Worm (Caenorhabditis elegans) whole organism, L1 larva: ENCODE data around the gene arrd-6.

ENCODE experiments used
- C16A3.4 ChIP-seq: fragments of 150-350 bp; optimal IDR thresholded peaks from 2 replicates; lab custom pipeline; 2014; ENCODE audit warnings: missing biosample characterization, missing genetic modification characterization
- Y116A8C.19 ChIP-seq: sonication (generic microtip); optimal IDR thresholded peaks from 2 replicates; lab custom pipeline; 2016; ENCODE audit warnings: missing compliant biosample characterization, missing genetic modification characterization, borderline replicate concordance
- aha-1 ChIP-seq: fragments of 150-350 bp; optimal IDR thresholded peaks from 2 replicates; lab custom pipeline; 2014; ENCODE audit warnings: missing biosample characterization, missing genetic modification characterization
- alr-1 ChIP-seq: fragments of 200-800 bp; sonication (Bioruptor generic); optimal IDR thresholded peaks from 2 replicates; lab custom pipeline; 2018; ENCODE audit warnings: borderline replicate concordance, mild to moderate bottlenecking, missing genetic modification characterization, missing compliant biosample characterization
- aly-2 ChIP-seq: fragments of 150-350 bp; optimal IDR thresholded peaks from 2 replicates; lab custom pipeline; 2014; ENCODE audit warnings: missing biosample characterization, missing genetic modification characterization
- ama-1 ChIP-seq: fragments of 150-350 bp; optimal IDR thresholded peaks from 2 replicates; lab custom pipeline; 2014
- ceh-63 ChIP-seq: fragments of 200-800 bp; sonication (Bioruptor generic); optimal IDR thresholded peaks from 2 replicates; lab custom pipeline; 2018; ENCODE audit warnings: mild to moderate bottlenecking, missing genetic modification characterization, missing compliant biosample characterization
- ceh-8 ChIP-seq: fragments of 200-800 bp; sonication (Bioruptor generic); optimal IDR thresholded peaks from 2 replicates; lab custom pipeline; 2018; ENCODE audit warnings: mild to moderate bottlenecking, missing genetic modification characterization, moderate library complexity, missing compliant biosample characterization
- ceh-82 ChIP-seq, 3 experiments: fragments of 150-350 bp in 1 of 3; sonication (generic microtip) in 2 of 3; optimal IDR thresholded peaks; 2 replicates each; lab custom pipeline; 2014 to 2017; ENCODE audit warnings: missing biosample characterization in 3 of 3, missing genetic modification characterization in 3 of 3
- ceh-88 ChIP-seq: fragments of 200-800 bp; sonication (Bioruptor generic); IDR thresholded peaks from 2 replicates; pipeline ENCODE4 v1.3.6; 2022; ENCODE audit warnings: missing genetic modification characterization, missing compliant biosample characterization
- ces-1 ChIP-seq: fragments of 150-350 bp; optimal IDR thresholded peaks from 2 replicates; lab custom pipeline; 2014; ENCODE audit warnings: missing biosample characterization, missing genetic modification reagents, missing genetic modification characterization
- dpl-1 ChIP-seq, 3 experiments: fragments of 150-350 bp in 2 of 3; sonication (generic microtip) in 1 of 3; optimal IDR thresholded peaks; 2 replicates each; lab custom pipeline; 2014 to 2017; ENCODE audit warnings: missing biosample characterization in 3 of 3, missing genetic modification characterization in 3 of 3, missing genetic modification reagents in 3 of 3
- efl-3 ChIP-seq: fragments of 200-800 bp; sonication (Bioruptor generic); optimal IDR thresholded peaks from 2 replicates; lab custom pipeline; 2018; ENCODE audit warnings: mild to moderate bottlenecking, missing genetic modification characterization, missing compliant biosample characterization
- egl-13 ChIP-seq: sonication (generic microtip); optimal IDR thresholded peaks from 2 replicates; lab custom pipeline; 2016; ENCODE audit warnings: missing genotype, missing genetic modification reagents, missing genetic modification characterization, missing compliant biosample characterization
- elt-2 ChIP-seq: sonication (generic microtip); optimal IDR thresholded peaks from 2 replicates; lab custom pipeline; 2016; ENCODE audit warnings: missing genetic modification characterization, mild to moderate bottlenecking, inconsistent platforms, missing compliant biosample characterization, missing genetic modification reagents
- elt-3 ChIP-seq, 6 experiments: fragments of 150-350 bp in 1 of 6; sonication (generic microtip); optimal IDR thresholded peaks; 2 replicates each; lab custom pipeline; 2017 to 2018; ENCODE audit warnings: missing biosample characterization in 6 of 6, missing genetic modification characterization in 6 of 6, inconsistent platforms in 1 of 6
- fkh-10 ChIP-seq: sonication (generic microtip); optimal IDR thresholded peaks from 2 replicates; lab custom pipeline; 2017; ENCODE audit warnings: missing biosample characterization, missing genetic modification reagents, missing genetic modification characterization
- fkh-4 ChIP-seq: sonication (generic microtip); optimal IDR thresholded peaks from 2 replicates; lab custom pipeline; 2016; ENCODE audit warnings: missing compliant biosample characterization, missing genetic modification characterization, borderline replicate concordance
- hlh-17 ChIP-seq: fragments of 200-800 bp; sonication (Bioruptor generic); optimal IDR thresholded peaks from 2 replicates; lab custom pipeline; 2018; ENCODE audit warnings: missing genetic modification characterization, mild to moderate bottlenecking, missing compliant biosample characterization, moderate library complexity, borderline replicate concordance
- lin-13 ChIP-seq: fragments of 150-350 bp; optimal IDR thresholded peaks from 2 replicates; lab custom pipeline; 2014; ENCODE audit warnings: missing biosample characterization, missing genetic modification reagents, missing genetic modification characterization
- lin-14 ChIP-seq: fragments of 200-800 bp; sonication (Bioruptor generic); optimal IDR thresholded peaks from 2 replicates; lab custom pipeline; 2018; ENCODE audit warnings: mild to moderate bottlenecking, missing genetic modification characterization, moderate library complexity, missing compliant biosample characterization
- lin-15B ChIP-seq: fragments of 150-350 bp; sonication (generic microtip); optimal IDR thresholded peaks from 3 replicates; lab custom pipeline; 2014; ENCODE audit warnings: missing biosample characterization, missing genetic modification characterization
- lin-39 ChIP-seq: fragments of 150-350 bp; optimal IDR thresholded peaks from 2 replicates; lab custom pipeline; 2014; ENCODE audit warnings: missing biosample characterization, missing genetic modification reagents, missing genetic modification characterization
- lir-3 ChIP-seq: sonication (generic microtip); optimal IDR thresholded peaks from 2 replicates; lab custom pipeline; 2016; ENCODE audit warnings: mild to moderate bottlenecking, missing genetic modification characterization, moderate library complexity, missing compliant biosample characterization; ENCODE audit not compliant: poor library complexity
- lsy-2 ChIP-seq, 2 experiments: fragments of 150-350 bp; optimal IDR thresholded peaks; 2 replicates each; lab custom pipeline; 2014; ENCODE audit warnings: missing biosample characterization in 2 of 2, missing genetic modification characterization in 2 of 2
- mep-1 ChIP-seq: fragments of 150-350 bp; optimal IDR thresholded peaks from 2 replicates; lab custom pipeline; 2014; ENCODE audit warnings: missing biosample characterization, missing genetic modification characterization
- nhr-12 ChIP-seq: sonication (generic microtip); optimal IDR thresholded peaks from 2 replicates; lab custom pipeline; 2017; ENCODE audit warnings: missing biosample characterization, missing genetic modification characterization
- nhr-28 ChIP-seq: fragments of 150-350 bp; optimal IDR thresholded peaks from 2 replicates; lab custom pipeline; 2014; ENCODE audit warnings: missing biosample characterization, missing genetic modification characterization
- nhr-47 ChIP-seq: sonication (generic microtip); optimal IDR thresholded peaks from 2 replicates; lab custom pipeline; 2016; ENCODE audit warnings: mild to moderate bottlenecking, missing genetic modification characterization, moderate library complexity, missing compliant biosample characterization
- nhr-71 ChIP-seq: sonication (generic microtip); optimal IDR thresholded peaks from 2 replicates; lab custom pipeline; 2016; ENCODE audit warnings: mild to moderate bottlenecking, missing genetic modification characterization, moderate library complexity, missing compliant biosample characterization
- nhr-76 ChIP-seq: sonication (generic microtip); optimal IDR thresholded peaks from 2 replicates; lab custom pipeline; 2017; ENCODE audit warnings: missing biosample characterization, missing genetic modification characterization
- nhr-85 ChIP-seq: sonication (generic microtip); peaks from one replicate; lab custom pipeline; 2016; ENCODE audit warnings: missing genetic modification characterization, inconsistent platforms, missing compliant biosample characterization
- nhr-90 ChIP-seq: sonication (generic microtip); optimal IDR thresholded peaks from 2 replicates; lab custom pipeline; 2016; ENCODE audit warnings: mild to moderate bottlenecking, missing genetic modification characterization, missing compliant biosample characterization; ENCODE audit not compliant: poor library complexity
- pag-3 ChIP-seq: sonication (generic microtip); optimal IDR thresholded peaks from 2 replicates; lab custom pipeline; 2017; ENCODE audit warnings: missing genetic modification characterization, mild to moderate bottlenecking, missing compliant biosample characterization, antibody characterized with exemption, borderline replicate concordance; ENCODE audit not compliant: insufficient read depth
- pax-3 ChIP-seq: fragments of 200-800 bp; sonication (Bioruptor generic); optimal IDR thresholded peaks from 2 replicates; lab custom pipeline; 2018; ENCODE audit warnings: mild to moderate bottlenecking, missing genetic modification characterization, moderate library complexity, missing compliant biosample characterization
- snpc-4 ChIP-seq: fragments of 150-350 bp; optimal IDR thresholded peaks from 2 replicates; lab custom pipeline; 2014; ENCODE audit warnings: missing biosample characterization, missing genetic modification characterization
- snu-23 ChIP-seq: sonication (generic microtip); optimal IDR thresholded peaks from 2 replicates; lab custom pipeline; 2016; ENCODE audit warnings: missing genetic modification characterization, missing compliant biosample characterization
- sox-4 ChIP-seq: sonication (generic microtip); optimal IDR thresholded peaks from 2 replicates; lab custom pipeline; 2016; ENCODE audit warnings: missing genetic modification characterization, missing compliant biosample characterization
- sptf-1 ChIP-seq: fragments of 150-350 bp; optimal IDR thresholded peaks from 2 replicates; lab custom pipeline; 2014; ENCODE audit warnings: missing biosample characterization, missing genetic modification characterization
- swsn-7 ChIP-seq: sonication (generic microtip); optimal IDR thresholded peaks from 2 replicates; lab custom pipeline; 2016; ENCODE audit warnings: missing genetic modification characterization, missing compliant biosample characterization
- tbx-2 ChIP-seq: sonication (generic microtip); optimal IDR thresholded peaks from 2 replicates; lab custom pipeline; 2016; ENCODE audit warnings: missing genetic modification characterization, missing compliant biosample characterization
- unc-130 ChIP-seq: fragments of 150-350 bp; optimal IDR thresholded peaks from 2 replicates; lab custom pipeline; 2017; ENCODE audit warnings: missing biosample characterization, missing genetic modification characterization, inconsistent platforms
- unc-86 ChIP-seq: sonication (generic microtip); optimal IDR thresholded peaks from 2 replicates; lab custom pipeline; 2016; ENCODE audit warnings: missing genetic modification characterization, missing compliant biosample characterization
- unc-98 ChIP-seq: fragments of 200-800 bp; sonication (Bioruptor generic); IDR thresholded peaks from 2 replicates; pipeline ENCODE4 v1.3.6; 2022; ENCODE audit warnings: missing genetic modification characterization, missing compliant biosample characterization
- vab-15 ChIP-seq: sonication (generic microtip); optimal IDR thresholded peaks from 2 replicates; lab custom pipeline; 2017; ENCODE audit warnings: missing genotype, mild to moderate bottlenecking, missing genetic modification characterization, missing compliant biosample characterization
- ztf-11 ChIP-seq, 2 experiments: sonication (generic microtip); optimal IDR thresholded peaks; 2 replicates each; lab custom pipeline; 2016 to 2017; ENCODE audit warnings: missing genetic modification characterization in 2 of 2, missing biosample characterization in 1 of 2, missing compliant biosample characterization in 1 of 2
- ztf-4 ChIP-seq: fragments of 150-350 bp; optimal IDR thresholded peaks from 2 replicates; lab custom pipeline; 2014; ENCODE audit warnings: missing biosample characterization, missing genetic modification characterization

The arrd-6 gene

DNA sequence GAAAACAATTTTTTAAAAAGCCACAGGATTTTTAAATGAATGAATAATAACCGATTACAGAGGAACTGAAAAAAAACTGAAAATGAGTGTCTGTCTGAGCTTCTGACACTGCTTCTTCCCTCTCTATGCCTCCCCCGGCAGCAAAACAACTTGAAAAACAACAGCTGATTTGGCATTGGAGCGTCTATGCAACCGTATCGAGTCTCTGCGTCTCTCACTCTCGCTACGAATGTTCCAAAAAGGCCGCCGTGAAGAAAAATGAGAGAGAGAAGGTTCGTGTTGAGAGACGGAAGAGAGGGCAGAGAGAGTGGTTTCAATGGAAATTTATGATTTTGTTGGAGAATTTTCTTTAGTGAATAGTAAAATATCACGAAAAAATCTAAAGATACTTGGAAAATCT, 39.5 kb upstream of the arrd-6 start (continued):
- TF ChIP-seq aha-1 (tag; lab: Kevin White, UChicago) (no peak), ceh-88 (GFP tag; lab: Robert Waterston, UW) (no peak), efl-3 (GFP tag; lab: Kevin White, UChicago) (no peak), snu-23 (GFP tag; lab: Kevin White, UChicago) (peak; percentile 70), unc-130 (peak; percentile 75), ces-1 (GFP tag; lab: Kevin White, UChicago) (no peak), lin-39 (tag; lab: Kevin White, UChicago) (no peak), unc-86 (tag; lab: Kevin White, UChicago) (peak; percentile 19), pax-3 (tag; lab: Kevin White, UChicago) (peak; percentile 23), pag-3 (tag; lab: Kevin White, UChicago) (no peak), sox-4 (tag; lab: Kevin White, UChicago) (no peak), ama-1 (lab: Kevin White, UChicago) (no peak), ztf-4 (no peak), lin-14 (GFP tag; lab: Kevin White, UChicago) (peak; percentile 94), dpl-1 (GFP tag; optimal IDR thresholded peaks at IDR 0.05; lab: Kevin White, UChicago) (peak; percentile 58 to 80 (median 73)), mep-1 (tag; lab: Kevin White, UChicago) (peak; percentile 82), nhr-47 (tag; lab: Kevin White, UChicago) (peak; percentile 51), lin-15B (tag; lab: Kevin White, UChicago) (peak; percentile 10), unc-98 (GFP tag; lab: Robert Waterston, UW) (no peak), sptf-1 (tag; lab: Kevin White, UChicago) (no peak), lin-13 (GFP tag; lab: Kevin White, UChicago) (peak; percentile 55), ceh-8 (no peak), egl-13 (tag; lab: Kevin White, UChicago) (no peak), ztf-11 (tag; optimal IDR thresholded peaks at IDR 0.05; lab: Kevin White, UChicago) (no peak), nhr-85 (tag; lab: Kevin White, UChicago) (peak; percentile 80), alr-1 (tag; lab: Kevin White, UChicago) (no peak), nhr-90 (peak; percentile 32), nhr-28 (tag; lab: Kevin White, UChicago) (no peak), fkh-10 (no peak), nhr-71 (tag; lab: Kevin White, UChicago) (peak; percentile 71), hlh-17 (GFP tag; lab: Kevin White, UChicago) (no peak), tbx-2 (peak; percentile 22), vab-15 (tag; lab: Kevin White, UChicago) (no peak), nhr-76 (tag; lab: Kevin White, UChicago) (no peak), aly-2 (tag; lab: Kevin White, UChicago) (no peak), elt-3 (tag; optimal IDR thresholded peaks at IDR 0.05; lab: Kevin White, UChicago) (peak in 2 of 6 experiments; percentile 10 to 39), swsn-7 (peak; percentile 38), elt-2 (no peak)

DNA sequence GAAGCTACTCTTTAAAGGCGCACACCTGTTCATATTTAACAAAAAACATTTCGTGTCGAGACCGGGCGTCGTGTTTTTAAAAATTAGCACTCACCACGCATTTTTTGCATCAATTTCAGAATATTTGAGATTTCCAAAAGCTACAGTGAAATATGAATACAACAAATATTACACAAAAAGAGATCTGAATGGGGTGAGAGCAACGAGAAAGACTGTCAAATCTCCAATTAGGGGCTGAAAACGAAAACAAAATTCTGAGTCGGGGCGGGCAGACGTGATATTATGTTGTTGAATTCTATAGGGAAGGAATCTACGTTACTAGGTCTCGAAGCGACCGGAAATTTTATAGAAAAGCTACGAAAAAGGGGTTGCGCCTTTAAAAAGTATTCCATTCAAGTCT, 38.9 kb upstream of the arrd-6 start, which contains the start of gene C09H10.5:
Gene C09H10.5, minus strand, starts transcription at position 101 of the 400 bp plus-strand sequence.
- no peak for TF ChIP-seq efl-3 (GFP tag; lab: Kevin White, UChicago)
- TF ChIP-seq ceh-82 (tag; optimal IDR thresholded peaks at IDR 0.05; lab: Kevin White, UChicago), result no peak
- TF ChIP-seq ceh-63 (GFP tag; lab: Kevin White, UChicago), result no peak
- no peak for TF ChIP-seq snpc-4
- no peak for TF ChIP-seq C16A3.4
- TF ChIP-seq aly-2 (tag; lab: Kevin White, UChicago), result no peak
- TF ChIP-seq lir-3 (tag; lab: Kevin White, UChicago), result no peak
- TF ChIP-seq Y116A8C.19 (tag; lab: Kevin White, UChicago), result no peak
- TF ChIP-seq lsy-2 (tag; optimal IDR thresholded peaks at IDR 0.05; lab: Kevin White, UChicago), result no peak
- TF ChIP-seq nhr-12 (tag; lab: Kevin White, UChicago), result no peak
- TF ChIP-seq nhr-71 (tag; lab: Kevin White, UChicago), result no peak
- no peak for TF ChIP-seq fkh-4 (tag; lab: Kevin White, UChicago)
- TF ChIP-seq elt-2, result no peak
